In the genomic region with DNA sequence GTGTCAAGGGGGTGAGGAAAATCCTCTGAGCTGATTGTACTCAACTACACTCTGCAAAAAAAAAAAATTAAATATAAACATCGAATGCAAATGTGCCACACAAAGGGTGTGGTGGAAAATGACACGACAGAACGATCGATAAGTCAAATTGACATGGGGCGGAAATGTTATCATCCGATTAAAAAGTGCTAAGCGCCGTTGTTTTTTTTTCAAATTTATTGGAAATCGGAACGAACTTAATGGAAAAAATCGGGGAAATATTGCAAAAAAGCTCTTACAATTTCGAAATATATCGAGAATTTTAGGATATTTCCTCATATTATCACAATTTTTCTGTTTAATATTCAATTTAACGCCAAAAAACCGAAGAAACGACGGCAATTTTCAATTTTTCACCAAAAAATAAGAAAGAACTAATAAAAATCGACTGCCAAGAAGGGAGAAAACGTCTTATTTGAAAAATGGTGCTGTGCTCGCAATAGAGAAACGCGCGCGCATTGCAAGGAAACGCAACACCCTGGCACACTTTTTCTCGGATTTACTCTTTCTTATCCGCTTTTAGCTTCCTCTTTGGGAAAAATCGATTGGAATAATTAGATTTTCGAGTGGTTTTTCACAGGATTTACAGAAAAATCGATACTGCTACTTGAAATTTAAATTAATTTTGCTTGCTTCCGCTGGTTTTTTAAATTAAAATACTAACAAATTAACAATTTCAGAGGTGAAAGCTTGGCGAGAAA, we compare ENCODE assay signal across 1 worm cellular context.
A peak's percentile ranks its signal among the peaks of the same experiment; 100 is the strongest.
TF ChIP-seq lines count a peak whose summit lies in the region.

A gene (minus strand): TSS at position 51 of the 740 bp plus-strand sequence.
A gene (plus strand): TSS at position 541 of the 740 bp plus-strand sequence.

TF ChIP-seq in whole organism, L1 larva, 84 proteins besides CTCF, POLR2A, EP300 and RAD21 (continued from another document):
- TF ChIP-seq C16A3.4 (tag; optimal IDR thresholded peaks at IDR 0.05; lab: Kevin White, UChicago) (peak; percentile 62), unc-86 (tag; optimal IDR thresholded peaks at IDR 0.05; lab: Kevin White, UChicago) (no peak), ama-1 (optimal IDR thresholded peaks at IDR 0.05; lab: Kevin White, UChicago) (no peak), swsn-7 (tag; optimal IDR thresholded peaks at IDR 0.05; lab: Kevin White, UChicago) (no peak), snu-23 (GFP tag; optimal IDR thresholded peaks at IDR 0.05; lab: Kevin White, UChicago) (peak; percentile 40), ceh-82 (tag; optimal IDR thresholded peaks at IDR 0.05; lab: Kevin White, UChicago) (peak in 1 of 3 experiments; percentile 29), tbx-2 (tag; optimal IDR thresholded peaks at IDR 0.05; lab: Kevin White, UChicago) (no peak), nhr-77 (tag; optimal IDR thresholded peaks at IDR 0.05; lab: Kevin White, UChicago) (no peak), mep-1 (tag; optimal IDR thresholded peaks at IDR 0.05; lab: Kevin White, UChicago) (no peak), xbp-1 (tag; optimal IDR thresholded peaks at IDR 0.05; lab: Kevin White, UChicago) (peak; percentile 22), mdl-1 (tag; optimal IDR thresholded peaks at IDR 0.05; lab: Kevin White, UChicago) (no peak), F16B12.6 (tag; optimal IDR thresholded peaks at IDR 0.05; lab: Kevin White, UChicago) (no peak), pax-3 (tag; optimal IDR thresholded peaks at IDR 0.05; lab: Kevin White, UChicago) (no peak), elt-2 (tag; optimal IDR thresholded peaks at IDR 0.05; lab: Kevin White, UChicago) (no peak), sox-4 (tag; optimal IDR thresholded peaks at IDR 0.05; lab: Kevin White, UChicago) (no peak), nhr-28 (tag; optimal IDR thresholded peaks at IDR 0.05; lab: Kevin White, UChicago) (no peak), efl-1 (optimal IDR thresholded peaks at IDR 0.05; lab: Kevin White, UChicago) (peak; percentile 51 to 60), efl-1 (GFP tag; optimal IDR thresholded peaks at IDR 0.05 in 1 of 2; lab: Kevin White, UChicago) (peak; percentile 45 to 95), skn-1 (tag; optimal IDR thresholded peaks at IDR 0.05; lab: Kevin White, UChicago) (no peak), jun-1 (tag; optimal IDR thresholded peaks at IDR 0.05; lab: Kevin White, UChicago) (no peak), C34B4.2 (tag; optimal IDR thresholded peaks at IDR 0.05; lab: Kevin White, UChicago) (no peak), nhr-12 (tag; optimal IDR thresholded peaks at IDR 0.05; lab: Kevin White, UChicago) (no peak), egl-27 (tag; optimal IDR thresholded peaks at IDR 0.05; lab: Kevin White, UChicago) (no peak), hpl-2 (GFP tag; optimal IDR thresholded peaks at IDR 0.05; lab: Kevin White, UChicago) (no peak), pag-3 (tag; optimal IDR thresholded peaks at IDR 0.05; lab: Kevin White, UChicago; ENCODE audit: borderline replicate concordance, insufficient read depth) (no peak), fkh-10 (GFP tag; optimal IDR thresholded peaks at IDR 0.05; lab: Kevin White, UChicago) (no peak), nhr-76 (tag; optimal IDR thresholded peaks at IDR 0.05; lab: Kevin White, UChicago) (no peak), ets-5 (GFP tag; IDR thresholded peaks at IDR 0.05; lab: Robert Waterston, UW) (no peak), nhr-85 (tag; lab: Kevin White, UChicago) (peak; percentile 6), lin-15B (tag; optimal IDR thresholded peaks at IDR 0.05; lab: Kevin White, UChicago) (peak; percentile 8), fos-1 (tag; optimal IDR thresholded peaks at IDR 0.05; lab: Kevin White, UChicago) (no peak), lin-35 (GFP tag; optimal IDR thresholded peaks at IDR 0.05; lab: Kevin White, UChicago) (peak; percentile 18 to 55), efl-3 (GFP tag; optimal IDR thresholded peaks at IDR 0.05; lab: Kevin White, UChicago) (no peak), lin-13 (GFP tag; optimal IDR thresholded peaks at IDR 0.05; lab: Kevin White, UChicago) (peak; percentile 22), ceh-8 (GFP tag; optimal IDR thresholded peaks at IDR 0.05; lab: Kevin White, UChicago) (no peak), snpc-4 (tag; optimal IDR thresholded peaks at IDR 0.05; lab: Kevin White, UChicago) (peak; percentile 2), nhr-71 (tag; optimal IDR thresholded peaks at IDR 0.05; lab: Kevin White, UChicago) (no peak)
